Worm (Caenorhabditis elegans) whole organism, L3 larva: ENCODE measurements around the gene F19G12.1.

Experiments used
- fkh-2 ChIP-seq: fragments of 150-350 bp; optimal IDR thresholded peaks from 2 replicates; lab custom pipeline; 2014; ENCODE audit warnings: missing biosample characterization, missing genetic modification reagents, missing genetic modification characterization
- nhr-11 ChIP-seq: fragments of 150-350 bp; optimal IDR thresholded peaks from 2 replicates; lab custom pipeline; 2014; ENCODE audit warnings: missing biosample characterization, missing genetic modification characterization
- nhr-23 ChIP-seq: fragments of 150-350 bp; optimal IDR thresholded peaks from 2 replicates; lab custom pipeline; 2014; ENCODE audit warnings: missing biosample characterization, missing genetic modification reagents, missing genetic modification characterization
- pqm-1 ChIP-seq: fragments of 150-350 bp; optimal IDR thresholded peaks from 2 replicates; lab custom pipeline; 2017; ENCODE audit warnings: missing biosample characterization, missing genetic modification characterization, inconsistent platforms

- TF ChIP-seq pqm-1 (tag; lab: Kevin White, UChicago), result no peak
- peak; percentile 1 for TF ChIP-seq nhr-23 (tag; lab: Kevin White, UChicago)
- no peak for TF ChIP-seq fkh-2 (tag; lab: Kevin White, UChicago)
- TF ChIP-seq nhr-11 (tag; lab: Kevin White, UChicago), result no peak
These were observed 21.2 kb downstream of the F19G12.1 start for ce11 chrX:1451816-1452602.
